Worm (Caenorhabditis elegans) whole organism, early embryonic: ENCODE data around the gene H12D21.9.

Experiments used
- B0310.2 ChIP-seq: sonication (generic microtip); optimal IDR thresholded peaks from 2 replicates; lab custom pipeline; 2016; ENCODE audit warnings: mild to moderate bottlenecking, missing genetic modification characterization, missing compliant biosample characterization
- F13C5.2 ChIP-seq: sonication (generic microtip); optimal IDR thresholded peaks from 2 replicates; lab custom pipeline; 2017; ENCODE audit warnings: mild to moderate bottlenecking, missing genetic modification characterization, inconsistent platforms, missing compliant biosample characterization
- aly-1 ChIP-seq: sonication (generic microtip); optimal IDR thresholded peaks from 2 replicates; lab custom pipeline; 2016; ENCODE audit warnings: missing genetic modification characterization, missing compliant biosample characterization
- ama-1 ChIP-seq: fragments of 150-350 bp; optimal IDR thresholded peaks from 2 replicates; lab custom pipeline; 2014
- ceh-13 ChIP-seq: fragments of 200-800 bp; sonication (Bioruptor generic); optimal IDR thresholded peaks from 2 replicates; lab custom pipeline; 2018; ENCODE audit warnings: mild to moderate bottlenecking, missing genetic modification characterization, missing compliant biosample characterization
- ceh-36 ChIP-seq: sonication (generic microtip); optimal IDR thresholded peaks from 2 replicates; lab custom pipeline; 2016; ENCODE audit warnings: missing genetic modification characterization, inconsistent platforms, missing compliant biosample characterization
- ets-7 ChIP-seq: sonication (generic microtip); optimal IDR thresholded peaks from 2 replicates; lab custom pipeline; 2016; ENCODE audit warnings: missing genotype, missing genetic modification characterization, missing compliant biosample characterization
- flt-1 ChIP-seq: fragments of 200-800 bp; sonication (Bioruptor generic); IDR thresholded peaks from 2 replicates; pipeline ENCODE4 v1.3.6; 2022; ENCODE audit warnings: missing genetic modification characterization, missing compliant biosample characterization
- hmbx-1 ChIP-seq: sonication (generic microtip); optimal IDR thresholded peaks from 2 replicates; lab custom pipeline; 2016; ENCODE audit warnings: mild to moderate bottlenecking, missing genetic modification characterization, missing compliant biosample characterization
- hmg-4 ChIP-seq: fragments of 200-800 bp; sonication (Bioruptor generic); optimal IDR thresholded peaks from 2 replicates; lab custom pipeline; 2018; ENCODE audit warnings: mild to moderate bottlenecking, missing genetic modification characterization, missing compliant biosample characterization
- hnd-1 ChIP-seq: sonication (generic microtip); optimal IDR thresholded peaks from 2 replicates; lab custom pipeline; 2016; ENCODE audit warnings: missing genetic modification characterization, missing compliant biosample characterization
- pes-1 ChIP-seq: fragments of 200-800 bp; sonication (Bioruptor generic); IDR thresholded peaks from 2 replicates; pipeline ENCODE4 v1.3.6; 2022; ENCODE audit warnings: missing genetic modification reagents, missing genetic modification characterization, missing compliant biosample characterization
- scrt-1 ChIP-seq: fragments of 200-800 bp; sonication (Bioruptor generic); IDR thresholded peaks from 2 replicates; pipeline ENCODE4 v1.3.6; 2022; ENCODE audit warnings: missing genetic modification characterization, missing compliant biosample characterization
- sea-1 ChIP-seq: fragments of 200-800 bp; sonication (Bioruptor generic); conservative IDR thresholded peaks from 2 replicates; pipeline ENCODE4 v1.3.6; 2022; ENCODE audit warnings: missing genetic modification characterization, missing compliant biosample characterization
- tbx-11 ChIP-seq: fragments of 200-800 bp; sonication (Bioruptor generic); IDR thresholded peaks from 2 replicates; pipeline ENCODE4 v1.3.6; 2022; ENCODE audit warnings: missing genetic modification characterization, missing compliant biosample characterization
- tbx-37 ChIP-seq: fragments of 200-800 bp; sonication (Bioruptor generic); conservative IDR thresholded peaks from 2 replicates; pipeline ENCODE4 v1.3.6; 2022; ENCODE audit warnings: missing genetic modification reagents, missing genetic modification characterization, missing compliant biosample characterization

H12D21.9 gene

DNA sequence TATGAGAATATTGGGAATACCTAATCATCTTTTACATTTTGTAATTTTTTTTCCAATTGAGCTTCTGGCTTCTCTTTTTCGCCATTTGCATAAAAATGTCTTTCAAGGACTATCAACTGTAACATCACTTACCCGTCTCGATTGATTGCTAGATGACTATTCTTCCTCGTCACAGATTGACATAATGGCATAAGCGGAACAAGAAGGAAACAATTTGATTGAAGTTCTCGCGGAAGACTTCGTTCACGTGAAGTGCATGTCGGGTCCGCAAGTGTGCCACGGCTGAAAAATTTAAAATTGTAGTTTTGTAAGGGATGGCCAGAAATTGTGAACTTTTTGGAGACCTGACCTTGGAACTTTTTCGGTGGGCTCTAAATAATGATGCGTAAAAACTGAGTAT is 55.5 kb downstream of the H12D21.9 start:
- TF ChIP-seq hmbx-1 (tag; lab: Kevin White, UChicago) = no peak
- no peak for TF ChIP-seq aly-1 (tag; lab: Kevin White, UChicago)
- no peak for TF ChIP-seq flt-1 (GFP tag; lab: Robert Waterston, UW)
- no peak for TF ChIP-seq scrt-1 (GFP tag; lab: Robert Waterston, UW)
- no peak for TF ChIP-seq ceh-13 (GFP tag; lab: Kevin White, UChicago)
- TF ChIP-seq F13C5.2 (tag; lab: Kevin White, UChicago) = no peak
- TF ChIP-seq tbx-11 (GFP tag; lab: Robert Waterston, UW) = no peak
- TF ChIP-seq hnd-1 = no peak
- no peak for TF ChIP-seq ceh-36 (tag; lab: Kevin White, UChicago)
- TF ChIP-seq ama-1 (lab: Kevin White, UChicago) = no peak
- no peak for TF ChIP-seq tbx-37 (GFP tag; lab: Robert Waterston, UW)
- TF ChIP-seq ets-7 = no peak
- no peak for TF ChIP-seq pes-1
- TF ChIP-seq B0310.2 (tag; lab: Kevin White, UChicago) = no peak

DNA sequence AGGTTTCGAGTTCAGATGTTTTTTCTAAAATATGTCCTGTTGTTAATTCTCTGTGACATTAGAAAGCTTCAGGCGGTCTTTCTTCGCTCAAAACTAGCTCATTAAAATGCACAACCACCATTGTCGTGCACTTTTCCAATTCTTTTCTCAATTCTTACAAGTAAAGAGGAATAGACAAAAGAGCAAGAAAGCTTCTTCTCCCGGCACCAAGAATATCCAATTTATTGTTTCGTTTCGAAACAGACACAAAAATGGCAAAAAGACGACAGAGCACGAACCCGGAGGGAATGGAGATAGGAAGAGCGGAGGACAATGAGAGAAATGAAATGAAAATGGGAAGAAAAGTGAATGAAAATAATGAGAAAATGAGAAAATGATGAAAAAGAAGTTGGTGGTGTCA is 56.7 kb downstream of the H12D21.9 start:
- no peak for TF ChIP-seq pes-1
- TF ChIP-seq tbx-37 (GFP tag; lab: Robert Waterston, UW) = no peak
- TF ChIP-seq hmg-4 = no peak
- no peak for TF ChIP-seq F13C5.2 (tag; lab: Kevin White, UChicago)
- no peak for TF ChIP-seq sea-1 (GFP tag; lab: Robert Waterston, UW)
- no peak for TF ChIP-seq tbx-11 (GFP tag; lab: Robert Waterston, UW)

DNA sequence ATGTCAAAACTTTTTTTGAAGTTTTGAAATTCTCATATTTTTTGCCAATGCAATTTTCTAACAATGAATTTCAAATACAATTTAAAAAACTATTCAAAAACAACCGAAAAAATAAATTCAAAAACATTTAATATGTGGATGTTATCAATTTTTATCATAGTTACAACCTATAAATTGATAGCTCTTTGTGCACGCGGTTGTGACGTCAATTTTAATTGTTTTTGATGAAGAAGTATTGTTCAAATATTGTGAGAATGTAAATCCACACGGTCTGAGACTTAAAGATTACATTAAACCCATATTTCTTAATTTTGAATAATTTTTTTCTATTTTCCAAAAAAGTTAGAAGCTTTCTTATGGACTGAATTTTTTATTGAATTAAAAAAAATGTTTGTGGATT is 57.3 kb downstream of the H12D21.9 start:
- TF ChIP-seq ets-7 (no peak), pes-1 (no peak), hnd-1 (no peak), scrt-1 (GFP tag; lab: Robert Waterston, UW) (no peak), ceh-36 (tag; lab: Kevin White, UChicago) (no peak), ceh-13 (GFP tag; lab: Kevin White, UChicago) (no peak), aly-1 (tag; lab: Kevin White, UChicago) (no peak), flt-1 (GFP tag; lab: Robert Waterston, UW) (no peak)
